Fruit fly (Drosophila melanogaster) whole organism, prepupa: ENCODE measurements around the gene zetaCOP.

Source experiments
- Blimp-1 ChIP-seq: fragments of 200-800 bp; sonication (Bioruptor generic); optimal IDR thresholded peaks from 3 replicates; lab custom pipeline; 2017; ENCODE audit warnings: missing biosample characterization, missing genetic modification characterization, mild to moderate bottlenecking, moderate library complexity, missing genetic modification reagents
- CG11294 ChIP-seq: fragments of 200-800 bp; sonication (Bioruptor generic); IDR thresholded peaks from 2 replicates; pipeline ENCODE4 v1.3.6; 2022; ENCODE audit warnings: missing biosample characterization, missing genetic modification characterization
- CG3919 ChIP-seq: fragments of 200-800 bp; sonication (Bioruptor generic); optimal IDR thresholded peaks from 3 replicates; lab custom pipeline; 2016; ENCODE audit warnings: missing biosample characterization, missing genetic modification characterization
- CG6808 ChIP-seq: fragments of 200-800 bp; sonication (Bioruptor generic); optimal IDR thresholded peaks from 3 replicates; lab custom pipeline; 2017; ENCODE audit warnings: missing biosample characterization, missing genetic modification characterization, mild to moderate bottlenecking, moderate library complexity, missing genetic modification reagents
- CG6854 ChIP-seq: fragments of 200-800 bp; sonication (Bioruptor generic); optimal IDR thresholded peaks from 2 replicates; lab custom pipeline; 2017; ENCODE audit warnings: missing biosample characterization, mild to moderate bottlenecking, missing genetic modification characterization
- Hr39 ChIP-seq: fragments of 200-800 bp; sonication (Bioruptor generic); optimal IDR thresholded peaks from 2 replicates; lab custom pipeline; 2016; ENCODE audit warnings: missing biosample characterization, missing genetic modification characterization
- acj6 ChIP-seq: fragments of 200-800 bp; sonication (Bioruptor generic); optimal IDR thresholded peaks from 3 replicates; lab custom pipeline; 2016; ENCODE audit warnings: missing biosample characterization, missing genetic modification characterization
- esn ChIP-seq: fragments of 200-800 bp; sonication (Bioruptor generic); optimal IDR thresholded peaks from 2 replicates; lab custom pipeline; 2016; ENCODE audit warnings: missing biosample characterization, mild to moderate bottlenecking, missing genetic modification characterization, moderate library complexity
- fd59A ChIP-seq: fragments of 200-800 bp; sonication (Bioruptor generic); optimal IDR thresholded peaks from 2 replicates; lab custom pipeline; 2017; ENCODE audit warnings: missing biosample characterization, mild to moderate bottlenecking, missing genetic modification characterization, missing genetic modification reagents
- topi ChIP-seq: fragments of 200-800 bp; sonication (Bioruptor generic); optimal IDR thresholded peaks from 3 replicates; lab custom pipeline; 2016; ENCODE audit warnings: missing biosample characterization, missing genetic modification characterization

dm6 chr3L:16631844-16632537 lies 41.4 kb downstream of the zetaCOP start:
- TF ChIP-seq CG3919 (no peak), acj6 (GFP tag; lab: Kevin White, UChicago) (no peak), topi (GFP tag; lab: Kevin White, UChicago) (no peak), Hr39 (GFP tag; lab: Kevin White, UChicago) (no peak), CG6854 (GFP tag; lab: Kevin White, UChicago) (no peak), Blimp-1 (no peak), esn (GFP tag; lab: Kevin White, UChicago) (peak; percentile 8), CG6808 (GFP tag; lab: Kevin White, UChicago) (no peak), fd59A (GFP tag; lab: Kevin White, UChicago) (no peak), CG11294 (GFP tag; lab: Robert Waterston, UW) (no peak)
